Fruit fly (Drosophila melanogaster) whole organism, prepupa: ENCODE data around the gene CG3165.
A peak's percentile ranks its signal among the peaks of the same experiment; 100 is the strongest.

Source experiments
- CG10631 ChIP-seq: fragments of 200-800 bp; sonication (Bioruptor generic); optimal IDR thresholded peaks from 2 replicates; lab custom pipeline; 2016; ENCODE audit warnings: missing biosample characterization, missing genetic modification characterization
- CG11294 ChIP-seq: fragments of 200-800 bp; sonication (Bioruptor generic); IDR thresholded peaks from 2 replicates; pipeline ENCODE4 v1.3.6; 2022; ENCODE audit warnings: missing biosample characterization, missing genetic modification characterization
- CG11762 ChIP-seq: fragments of 200-800 bp; sonication (Bioruptor generic); optimal IDR thresholded peaks from 3 replicates; lab custom pipeline; 2016; ENCODE audit warnings: missing biosample characterization, missing genetic modification characterization; ENCODE audit not compliant: insufficient read depth
- CG11902 ChIP-seq: fragments of 200-800 bp; sonication (Bioruptor generic); optimal IDR thresholded peaks from 3 replicates; lab custom pipeline; 2016; ENCODE audit warnings: missing biosample characterization, missing genetic modification characterization
- CG15336 ChIP-seq: fragments of 200-800 bp; sonication (Bioruptor generic); IDR thresholded peaks from 2 replicates; pipeline ENCODE4 v1.3.6; 2022; ENCODE audit warnings: missing biosample characterization, missing genetic modification characterization
- CG1621 ChIP-seq: fragments of 200-800 bp; sonication (Bioruptor generic); optimal IDR thresholded peaks from 3 replicates; lab custom pipeline; 2018; ENCODE audit warnings: missing biosample characterization, mild to moderate bottlenecking, missing genetic modification characterization
- CG3032 ChIP-seq: fragments of 200-800 bp; optimal IDR thresholded peaks from 2 replicates; lab custom pipeline; 2019; ENCODE audit warnings: missing biosample characterization, mild to moderate bottlenecking, missing genetic modification characterization, moderate library complexity
- CG31627 ChIP-seq: fragments of 200-800 bp; sonication (Bioruptor generic); optimal IDR thresholded peaks from 3 replicates; lab custom pipeline; 2016; ENCODE audit warnings: missing biosample characterization, missing genetic modification characterization
- CG32006 ChIP-seq: fragments of 200-800 bp; sonication (Bioruptor generic); optimal IDR thresholded peaks from 3 replicates; lab custom pipeline; 2017; ENCODE audit warnings: missing biosample characterization, mild to moderate bottlenecking, missing genetic modification characterization
- CG34406 ChIP-seq: fragments of 200-800 bp; sonication (Bioruptor generic); optimal IDR thresholded peaks from 3 replicates; lab custom pipeline; 2016; ENCODE audit warnings: missing biosample characterization, missing genetic modification characterization
- CG3919 ChIP-seq: fragments of 200-800 bp; sonication (Bioruptor generic); optimal IDR thresholded peaks from 3 replicates; lab custom pipeline; 2016; ENCODE audit warnings: missing biosample characterization, missing genetic modification characterization
- CG4318 ChIP-seq: fragments of 200-800 bp; sonication (Bioruptor generic); optimal IDR thresholded peaks from 3 replicates; lab custom pipeline; 2017; ENCODE audit warnings: missing biosample characterization, mild to moderate bottlenecking, missing genetic modification characterization
- CG6276 ChIP-seq: fragments of 200-800 bp; sonication (Bioruptor generic); optimal IDR thresholded peaks from 2 replicates; lab custom pipeline; 2017; ENCODE audit warnings: missing biosample characterization, mild to moderate bottlenecking, missing genetic modification characterization
- CG6792 ChIP-seq: fragments of 200-800 bp; sonication (Bioruptor generic); optimal IDR thresholded peaks from 3 replicates; lab custom pipeline; 2016; ENCODE audit warnings: missing biosample characterization, missing genetic modification characterization
- CG6854 ChIP-seq: fragments of 200-800 bp; sonication (Bioruptor generic); optimal IDR thresholded peaks from 2 replicates; lab custom pipeline; 2017; ENCODE audit warnings: missing biosample characterization, mild to moderate bottlenecking, missing genetic modification characterization
- CG7368 ChIP-seq: fragments of 200-800 bp; sonication (Bioruptor generic); optimal IDR thresholded peaks from 3 replicates; lab custom pipeline; 2016; ENCODE audit warnings: missing biosample characterization, missing genetic modification characterization
- CG8119 ChIP-seq: fragments of 200-800 bp; sonication (Bioruptor generic); IDR thresholded peaks from 3 replicates; pipeline ENCODE4 v1.3.6; 2022; ENCODE audit warnings: missing biosample characterization, missing genetic modification characterization
- CG8319 ChIP-seq: fragments of 200-800 bp; sonication (Bioruptor generic); optimal IDR thresholded peaks from 3 replicates; lab custom pipeline; 2016; ENCODE audit warnings: missing biosample characterization, missing genetic modification characterization
- CG8632 ChIP-seq: fragments of 200-800 bp; sonication (Bioruptor generic); optimal IDR thresholded peaks from 3 replicates; lab custom pipeline; 2016; ENCODE audit warnings: missing biosample characterization, missing genetic modification characterization
- CG9139 ChIP-seq: fragments of 200-800 bp; sonication (Bioruptor generic); optimal IDR thresholded peaks from 3 replicates; lab custom pipeline; 2017; ENCODE audit warnings: missing biosample characterization, mild to moderate bottlenecking, missing genetic modification characterization
- Eip75B ChIP-seq: fragments of 200-800 bp; sonication (Bioruptor generic); optimal IDR thresholded peaks from 3 replicates; lab custom pipeline; 2016; ENCODE audit warnings: missing biosample characterization, missing genetic modification characterization
- Eip78C ChIP-seq: fragments of 200-800 bp; sonication (Bioruptor generic); peaks from one replicate; lab custom pipeline; 2016; ENCODE audit warnings: missing biosample characterization, missing genetic modification characterization
- Eip93F ChIP-seq: fragments of 200-800 bp; sonication (Bioruptor generic); optimal IDR thresholded peaks from 2 replicates; lab custom pipeline; 2016; ENCODE audit warnings: missing biosample characterization, mild to moderate bottlenecking, missing genetic modification characterization
- Ets21C ChIP-seq: fragments of 200-800 bp; sonication (Bioruptor generic); optimal IDR thresholded peaks from 3 replicates; lab custom pipeline; 2016; ENCODE audit warnings: missing biosample characterization, missing genetic modification characterization
- Ets96B ChIP-seq: fragments of 200-800 bp; optimal IDR thresholded peaks from 2 replicates; lab custom pipeline; 2019; ENCODE audit warnings: missing biosample characterization, mild to moderate bottlenecking, missing genetic modification characterization, moderate library complexity
- Gug ChIP-seq: fragments of 200-800 bp; sonication (Bioruptor generic); IDR thresholded peaks from 2 replicates; pipeline ENCODE4 v1.3.6; 2022; ENCODE audit warnings: missing biosample characterization, missing genetic modification characterization
- Hr38 ChIP-seq: sonication (Bioruptor generic); optimal IDR thresholded peaks from 2 replicates; lab custom pipeline; 2016; ENCODE audit warnings: missing biosample characterization, missing genetic modification characterization
- Hr39 ChIP-seq: fragments of 200-800 bp; sonication (Bioruptor generic); optimal IDR thresholded peaks from 2 replicates; lab custom pipeline; 2016; ENCODE audit warnings: missing biosample characterization, missing genetic modification characterization
- Lpt ChIP-seq: fragments of 200-800 bp; sonication (Bioruptor generic); optimal IDR thresholded peaks from 3 replicates; lab custom pipeline; 2016; ENCODE audit warnings: missing biosample characterization, missing genetic modification characterization
- Met ChIP-seq: fragments of 200-800 bp; sonication (Bioruptor generic); optimal IDR thresholded peaks from 3 replicates; lab custom pipeline; 2016; ENCODE audit warnings: missing biosample characterization, missing genetic modification characterization
- Smox ChIP-seq: fragments of 200-800 bp; sonication (Bioruptor generic); optimal IDR thresholded peaks from 3 replicates; lab custom pipeline; 2016; ENCODE audit warnings: missing biosample characterization, missing genetic modification characterization
- Sox102F ChIP-seq: fragments of 200-800 bp; sonication (Bioruptor generic); optimal IDR thresholded peaks from 2 replicates; lab custom pipeline; 2016; ENCODE audit warnings: missing biosample characterization, mild to moderate bottlenecking, missing genetic modification characterization
- Sox14 ChIP-seq: fragments of 200-800 bp; sonication (Bioruptor generic); optimal IDR thresholded peaks from 3 replicates; lab custom pipeline; 2016; ENCODE audit warnings: missing biosample characterization, missing genetic modification characterization
- Sox15 ChIP-seq: fragments of 200-800 bp; sonication (Bioruptor generic); optimal IDR thresholded peaks from 3 replicates; lab custom pipeline; 2016; ENCODE audit warnings: missing biosample characterization, missing genetic modification characterization
- achi ChIP-seq: fragments of 200-800 bp; sonication (Bioruptor generic); optimal IDR thresholded peaks from 3 replicates; lab custom pipeline; 2016; ENCODE audit warnings: missing biosample characterization, missing genetic modification characterization
- acj6 ChIP-seq: fragments of 200-800 bp; sonication (Bioruptor generic); optimal IDR thresholded peaks from 3 replicates; lab custom pipeline; 2016; ENCODE audit warnings: missing biosample characterization, missing genetic modification characterization
- cyc ChIP-seq: fragments of 200-800 bp; sonication (Bioruptor generic); optimal IDR thresholded peaks from 3 replicates; lab custom pipeline; 2016; ENCODE audit warnings: missing biosample characterization, missing genetic modification characterization
- dac ChIP-seq: fragments of 200-800 bp; sonication (Bioruptor generic); optimal IDR thresholded peaks from 2 replicates; lab custom pipeline; 2017; ENCODE audit warnings: missing biosample characterization, mild to moderate bottlenecking, missing genetic modification characterization
- dsx ChIP-seq: fragments of 200-800 bp; optimal IDR thresholded peaks from 3 replicates; lab custom pipeline; 2019; ENCODE audit warnings: missing biosample characterization, mild to moderate bottlenecking, missing genetic modification characterization, moderate library complexity; ENCODE audit not compliant: poor library complexity, severe bottlenecking
- eg ChIP-seq: fragments of 200-800 bp; sonication (Bioruptor generic); IDR thresholded peaks from 3 replicates; pipeline ENCODE4 v1.3.6; 2022; ENCODE audit warnings: missing biosample characterization, missing genetic modification characterization
- esn ChIP-seq: fragments of 200-800 bp; sonication (Bioruptor generic); optimal IDR thresholded peaks from 2 replicates; lab custom pipeline; 2016; ENCODE audit warnings: missing biosample characterization, mild to moderate bottlenecking, missing genetic modification characterization, moderate library complexity
- fd59A ChIP-seq: fragments of 200-800 bp; sonication (Bioruptor generic); optimal IDR thresholded peaks from 2 replicates; lab custom pipeline; 2017; ENCODE audit warnings: missing biosample characterization, mild to moderate bottlenecking, missing genetic modification characterization, missing genetic modification reagents
- fd85E ChIP-seq: fragments of 200-800 bp; sonication (Bioruptor generic); optimal IDR thresholded peaks from 3 replicates; lab custom pipeline; 2016; ENCODE audit warnings: missing biosample characterization, missing genetic modification characterization
- fkh ChIP-seq: fragments of 200-800 bp; sonication (Bioruptor generic); optimal IDR thresholded peaks from 3 replicates; lab custom pipeline; 2017; ENCODE audit warnings: missing biosample characterization, mild to moderate bottlenecking, missing genetic modification characterization, moderate library complexity
- lz ChIP-seq: fragments of 200-800 bp; sonication (Bioruptor generic); optimal IDR thresholded peaks from 3 replicates; lab custom pipeline; 2016; ENCODE audit warnings: missing biosample characterization, missing genetic modification characterization
- net ChIP-seq: fragments of 200-800 bp; sonication (Bioruptor generic); optimal IDR thresholded peaks from 3 replicates; lab custom pipeline; 2016; ENCODE audit warnings: missing biosample characterization, missing genetic modification characterization
- pdm3 ChIP-seq: fragments of 200-800 bp; sonication (Bioruptor generic); optimal IDR thresholded peaks from 3 replicates; lab custom pipeline; 2016; ENCODE audit warnings: missing biosample characterization, missing genetic modification characterization
- salr ChIP-seq, 2 experiments: fragments of 200-800 bp; sonication (Bioruptor generic); optimal IDR thresholded peaks; 3 replicates each; lab custom pipeline; 2016 to 2018; ENCODE audit warnings: missing biosample characterization in 2 of 2, missing genetic modification characterization in 2 of 2, mild to moderate bottlenecking in 1 of 2
- ss ChIP-seq, 2 experiments: fragments of 200-800 bp; sonication (Bioruptor generic); optimal IDR thresholded peaks; 2 replicates in 1 of 2; 3 replicates in 1 of 2; lab custom pipeline; 2017 to 2018; ENCODE audit warnings: mild to moderate bottlenecking in 2 of 2, missing biosample characterization in 2 of 2, missing genetic modification characterization in 2 of 2, moderate library complexity in 1 of 2
- svp ChIP-seq: fragments of 200-800 bp; sonication (Bioruptor generic); peaks from one replicate; lab custom pipeline; 2016; ENCODE audit warnings: missing biosample characterization, missing genetic modification characterization
- topi ChIP-seq: fragments of 200-800 bp; sonication (Bioruptor generic); optimal IDR thresholded peaks from 3 replicates; lab custom pipeline; 2016; ENCODE audit warnings: missing biosample characterization, missing genetic modification characterization
- vri ChIP-seq: fragments of 200-800 bp; sonication (Bioruptor generic); optimal IDR thresholded peaks from 3 replicates; lab custom pipeline; 2016; ENCODE audit warnings: missing biosample characterization, mild to moderate bottlenecking, missing genetic modification characterization

The CG3165 gene

dm6 chr2L:2931555-2932131 is 45.3 kb upstream of the CG3165 start:
- TF ChIP-seq Eip75B (GFP tag; lab: Kevin White, UChicago) (peak; percentile 80), CG9139 (GFP tag; lab: Kevin White, UChicago) (peak; percentile 52), CG8632 (peak; percentile 49), Eip78C (GFP tag; lab: Kevin White, UChicago) (peak; percentile 73), CG11294 (0 out of 2 replicates have a peak, but pooled peaks have one; percentile 8), Sox15 (no peak), net (GFP tag; lab: Kevin White, UChicago) (no peak), pdm3 (GFP tag; lab: Kevin White, UChicago) (peak; percentile 37), ss (GFP tag; optimal IDR thresholded peaks at IDR 0.05; lab: Kevin White, UChicago) (peak; percentile 77 to 85), CG11902 (GFP tag; lab: Kevin White, UChicago) (peak; percentile 21), CG10631 (peak; percentile 68), fd85E (GFP tag; lab: Kevin White, UChicago) (no peak), Hr39 (peak; percentile 52), salr (GFP tag; optimal IDR thresholded peaks at IDR 0.05; lab: Kevin White, UChicago) (peak; percentile 27 to 64), Lpt (GFP tag; lab: Kevin White, UChicago) (no peak), CG11762 (GFP tag; lab: Kevin White, UChicago) (peak; percentile 29), Smox (GFP tag; lab: Kevin White, UChicago) (peak; percentile 3), Gug (GFP tag; lab: Robert Waterston, UW) (no peak), esn (GFP tag; lab: Kevin White, UChicago) (peak; percentile 70), fkh (GFP tag; lab: Kevin White, UChicago) (peak; percentile 32), topi (peak; percentile 74), CG8119 (GFP tag; lab: Robert Waterston, UW) (peak; percentile 43; the same call in 1 of the 3 replicates), Sox14 (GFP tag; lab: Kevin White, UChicago) (peak; percentile 80), CG34406 (GFP tag; lab: Kevin White, UChicago) (peak; percentile 72), Eip93F (GFP tag; lab: Kevin White, UChicago) (no peak), lz (GFP tag; lab: Kevin White, UChicago) (peak; percentile 69), CG8319 (GFP tag; lab: Kevin White, UChicago) (peak; percentile 5), CG7368 (peak; percentile 24), achi (peak; percentile 66), vri (no peak), CG1621 (tag; lab: Kevin White, UChicago) (peak; percentile 81), eg (GFP tag; lab: Robert Waterston, UW) (no peak), CG4318 (GFP tag; lab: Kevin White, UChicago) (peak; percentile 20), dsx (peak; percentile 87), CG15336 (no peak), CG31627 (peak; percentile 29), CG3919 (GFP tag; lab: Kevin White, UChicago) (peak; percentile 47), Ets21C (GFP tag; lab: Kevin White, UChicago) (no peak), Sox102F (GFP tag; lab: Kevin White, UChicago) (peak; percentile 56), Met (GFP tag; lab: Kevin White, UChicago) (peak; percentile 72), Hr38 (GFP tag; lab: Kevin White, UChicago) (no peak), svp (GFP tag; lab: Kevin White, UChicago) (peak; percentile 80), fd59A (GFP tag; lab: Kevin White, UChicago) (peak; percentile 73), CG3032 (tag; lab: Kevin White, UChicago) (peak; percentile 75), CG6854 (GFP tag; lab: Kevin White, UChicago) (no peak), CG6276 (GFP tag; lab: Kevin White, UChicago) (peak; percentile 28), dac (GFP tag; lab: Kevin White, UChicago) (no peak), CG6792 (peak; percentile 50), acj6 (GFP tag; lab: Kevin White, UChicago) (peak; percentile 53), Ets96B (tag; lab: Kevin White, UChicago) (peak; percentile 83), CG32006 (peak; percentile 70), cyc (GFP tag; lab: Kevin White, UChicago) (peak; percentile 31)
